Fruit fly (Drosophila melanogaster) whole organism, embryonic: Measurements from ENCODE around the gene CG33791.

Experiments
- Ada2b ChIP-seq: fragments of 200-800 bp; sonication (Bioruptor generic); IDR thresholded peaks from 2 replicates; pipeline ENCODE4 v1.3.6; 2022; ENCODE audit warnings: missing biosample characterization, missing genetic modification characterization
- BEAF-32 ChIP-seq: fragments of 200-800 bp; sonication (Bioruptor generic); optimal IDR thresholded peaks from 3 replicates; lab custom pipeline; 2017; ENCODE audit warnings: missing biosample characterization, missing genetic modification characterization, mild to moderate bottlenecking, moderate library complexity, missing genetic modification reagents
- CG10366 ChIP-seq: fragments of 200-800 bp; sonication (Bioruptor generic); IDR thresholded peaks from 2 replicates; pipeline ENCODE4 v1.3.6; 2022; ENCODE audit warnings: missing biosample characterization, missing genetic modification characterization
- CG10462 ChIP-seq: fragments of 200-800 bp; sonication (Bioruptor generic); optimal IDR thresholded peaks from 2 replicates; lab custom pipeline; 2016; ENCODE audit warnings: missing biosample characterization, missing genetic modification characterization
- CG10654 ChIP-seq: fragments of 200-800 bp; sonication (Bioruptor generic); optimal IDR thresholded peaks from 2 replicates; lab custom pipeline; 2016; ENCODE audit warnings: missing biosample characterization, missing genetic modification characterization
- CG1233 ChIP-seq: fragments of 200-800 bp; sonication (Bioruptor generic); optimal IDR thresholded peaks from 4 replicates; lab custom pipeline; 2018; ENCODE audit warnings: missing biosample characterization, mild to moderate bottlenecking, missing genetic modification characterization
- CG13624 ChIP-seq: fragments of 200-800 bp; sonication (Bioruptor generic); optimal IDR thresholded peaks from 2 replicates; lab custom pipeline; 2016; ENCODE audit warnings: missing biosample characterization, missing genetic modification characterization
- CG14050 ChIP-seq: fragments of 200-800 bp; sonication (Bioruptor generic); IDR thresholded peaks from 3 replicates; pipeline ENCODE4 v1.3.6; 2022; ENCODE audit warnings: missing biosample characterization, missing genetic modification characterization
- CG14710 ChIP-seq: fragments of 200-800 bp; sonication (Bioruptor generic); optimal IDR thresholded peaks from 3 replicates; lab custom pipeline; 2019; ENCODE audit warnings: missing biosample characterization, mild to moderate bottlenecking, missing genetic modification characterization, moderate library complexity
- CG16779 ChIP-seq: fragments of 200-800 bp; sonication (Bioruptor generic); IDR thresholded peaks from 2 replicates; pipeline ENCODE4 v1.3.6; 2022; ENCODE audit warnings: missing biosample characterization, missing genetic modification characterization
- CG17186 ChIP-seq: fragments of 200-800 bp; sonication (Bioruptor generic); optimal IDR thresholded peaks from 3 replicates; lab custom pipeline; 2017; ENCODE audit warnings: missing biosample characterization, missing genetic modification reagents, missing genetic modification characterization
- CG18764 ChIP-seq: fragments of 200-800 bp; sonication (Bioruptor generic); optimal IDR thresholded peaks from 3 replicates; lab custom pipeline; 2016; ENCODE audit warnings: missing biosample characterization, missing genetic modification characterization
- CG2889 ChIP-seq: fragments of 200-800 bp; sonication (Bioruptor generic); IDR thresholded peaks from 3 replicates; pipeline ENCODE4 v1.3.6; 2022; ENCODE audit warnings: missing biosample characterization, missing genetic modification characterization
- CG31224 ChIP-seq: fragments of 200-800 bp; sonication (Bioruptor generic); IDR thresholded peaks from 2 replicates; pipeline ENCODE4 v1.3.6; 2022; ENCODE audit warnings: missing biosample characterization, missing genetic modification characterization
- CG31441 ChIP-seq: fragments of 200-800 bp; sonication (Bioruptor generic); IDR thresholded peaks from 2 replicates; pipeline ENCODE4 v1.3.6; 2022; ENCODE audit warnings: missing biosample characterization, missing genetic modification characterization
- CG3407 ChIP-seq: fragments of 200-800 bp; sonication (Bioruptor generic); optimal IDR thresholded peaks from 2 replicates; lab custom pipeline; 2018; ENCODE audit warnings: missing biosample characterization, mild to moderate bottlenecking, missing genetic modification characterization
- CG6254 ChIP-seq: fragments of 200-800 bp; sonication (Bioruptor generic); optimal IDR thresholded peaks from 3 replicates; lab custom pipeline; 2017; ENCODE audit warnings: mild to moderate bottlenecking, missing biosample characterization, missing genetic modification reagents, missing genetic modification characterization
- CG6791 ChIP-seq: fragments of 200-800 bp; sonication (Bioruptor generic); IDR thresholded peaks from 3 replicates; pipeline ENCODE4 v1.3.6; 2022; ENCODE audit warnings: missing biosample characterization, missing genetic modification characterization; ENCODE audit not compliant: partially characterized antibody
- CG7745 ChIP-seq: fragments of 200-800 bp; sonication (Bioruptor generic); optimal IDR thresholded peaks from 2 replicates; lab custom pipeline; 2018; ENCODE audit warnings: missing biosample characterization, mild to moderate bottlenecking, missing genetic modification characterization, moderate library complexity
- CG8089 ChIP-seq: fragments of 200-800 bp; sonication (Bioruptor generic); optimal IDR thresholded peaks from 3 replicates; lab custom pipeline; 2016; ENCODE audit warnings: missing biosample characterization, missing genetic modification characterization
- CG8290 ChIP-seq, 3 experiments: fragments of 200-800 bp; sonication (Bioruptor generic); optimal IDR thresholded peaks; 2 replicates each; lab custom pipeline; 2016 to 2019; ENCODE audit warnings: missing biosample characterization in 3 of 3, missing genetic modification characterization in 3 of 3, mild to moderate bottlenecking in 2 of 3, moderate library complexity in 1 of 3
- CG8388 ChIP-seq: fragments of 200-800 bp; sonication (Bioruptor generic); optimal IDR thresholded peaks from 2 replicates; lab custom pipeline; 2019; ENCODE audit warnings: missing biosample characterization, mild to moderate bottlenecking, missing genetic modification characterization, moderate library complexity
- D ChIP-seq, 2 experiments: fragments of 200-800 bp in 1 of 2; fragments of >200 bp in 1 of 2; sonication (Bioruptor generic) in 1 of 2; optimal IDR thresholded peaks; 2 replicates in 1 of 2; 3 replicates in 1 of 2; lab custom pipeline; 2017; ENCODE audit warnings: mild to moderate bottlenecking in 1 of 2, missing biosample characterization in 1 of 2, missing genetic modification characterization in 1 of 2, missing genetic modification reagents in 1 of 2
- Dbx ChIP-seq: fragments of 200-800 bp; sonication (Bioruptor generic); IDR thresholded peaks from 3 replicates; pipeline ENCODE4 v1.3.6; 2022; ENCODE audit warnings: missing biosample characterization, missing genetic modification characterization
- E2f2 ChIP-seq: fragments of 200-800 bp; sonication (Bioruptor generic); IDR thresholded peaks from 2 replicates; pipeline ENCODE4 v1.3.6; 2022; ENCODE audit warnings: missing biosample characterization, missing genetic modification characterization
- Ets65A ChIP-seq: fragments of 200-800 bp; sonication (Bioruptor generic); peaks from one replicate; lab custom pipeline; 2016; ENCODE audit warnings: missing biosample characterization, missing genetic modification characterization
- HLH3B ChIP-seq: fragments of 200-800 bp; sonication (Bioruptor generic); IDR thresholded peaks from 2 replicates; pipeline ENCODE4 v1.3.6; 2022; ENCODE audit warnings: missing biosample characterization, missing genetic modification characterization
- Lhr ChIP-seq: fragments of 200-800 bp; sonication (Bioruptor generic); optimal IDR thresholded peaks from 3 replicates; lab custom pipeline; 2017; ENCODE audit warnings: mild to moderate bottlenecking, missing biosample characterization, missing genetic modification reagents, missing genetic modification characterization
- MBD-R2 ChIP-seq: fragments of 200-800 bp; sonication (Bioruptor generic); IDR thresholded peaks from 2 replicates; pipeline ENCODE4 v1.3.6; 2022; ENCODE audit warnings: missing biosample characterization, missing genetic modification characterization
- PHDP ChIP-seq: fragments of 200-800 bp; sonication (Bioruptor generic); optimal IDR thresholded peaks from 3 replicates; lab custom pipeline; 2018; ENCODE audit warnings: missing biosample characterization, mild to moderate bottlenecking, missing genetic modification characterization, moderate library complexity
- Rx ChIP-seq: fragments of 200-800 bp; sonication (Bioruptor generic); IDR thresholded peaks from 2 replicates; pipeline ENCODE4 v1.3.6; 2022; ENCODE audit warnings: missing biosample characterization, missing genetic modification characterization
- ap ChIP-seq: fragments of 200-800 bp; sonication (Bioruptor generic); IDR thresholded peaks from 2 replicates; pipeline ENCODE4 v1.3.6; 2022; ENCODE audit warnings: missing biosample characterization, missing genetic modification characterization
- br ChIP-seq: fragments of >200 bp; optimal IDR thresholded peaks from 2 replicates; lab custom pipeline; 2017
- cad ChIP-seq: fragments of >200 bp; optimal IDR thresholded peaks from 2 replicates; lab custom pipeline; 2017; ENCODE audit warnings: missing biosample characterization, missing genetic modification characterization
- chif ChIP-seq, 2 experiments: fragments of 200-800 bp; sonication (Bioruptor generic); optimal IDR thresholded peaks; 3 replicates each; lab custom pipeline; 2016; ENCODE audit warnings: missing biosample characterization in 2 of 2, missing genetic modification characterization in 2 of 2
- chm ChIP-seq: fragments of 200-800 bp; sonication (Bioruptor generic); IDR thresholded peaks from 2 replicates; pipeline ENCODE4 v1.3.6; 2022; ENCODE audit warnings: missing biosample characterization, missing genetic modification characterization
- dimm ChIP-seq: fragments of 200-800 bp; sonication (Bioruptor generic); IDR thresholded peaks from 2 replicates; pipeline ENCODE4 v1.3.6; 2022; ENCODE audit warnings: missing biosample characterization, missing genetic modification characterization
- fu2 ChIP-seq: fragments of 200-800 bp; sonication (Bioruptor generic); optimal IDR thresholded peaks from 2 replicates; lab custom pipeline; 2016; ENCODE audit warnings: missing biosample characterization, missing genetic modification characterization
- gem ChIP-seq: fragments of 200-800 bp; sonication (Bioruptor generic); optimal IDR thresholded peaks from 2 replicates; lab custom pipeline; 2019; ENCODE audit warnings: missing biosample characterization, mild to moderate bottlenecking, missing genetic modification characterization, moderate library complexity
- hb ChIP-seq: fragments of 200-800 bp; sonication (Bioruptor generic); IDR thresholded peaks from 3 replicates; pipeline ENCODE4 v1.3.6; 2022; ENCODE audit warnings: missing biosample characterization, missing genetic modification characterization; ENCODE audit not compliant: partially characterized antibody
- ind ChIP-seq: fragments of 200-800 bp; sonication (Bioruptor generic); optimal IDR thresholded peaks from 3 replicates; lab custom pipeline; 2016; ENCODE audit warnings: missing biosample characterization, missing genetic modification characterization
- mirr ChIP-seq: fragments of 200-800 bp; sonication (Bioruptor generic); optimal IDR thresholded peaks from 3 replicates; lab custom pipeline; 2018; ENCODE audit warnings: missing biosample characterization, mild to moderate bottlenecking, missing genetic modification characterization
- nerfin-2 ChIP-seq: fragments of 200-800 bp; sonication (Bioruptor generic); IDR thresholded peaks from 2 replicates; pipeline ENCODE4 v1.3.6; 2022; ENCODE audit warnings: missing biosample characterization, missing genetic modification characterization; ENCODE audit not compliant: partially characterized antibody
- nmo ChIP-seq: fragments of 200-800 bp; sonication (Bioruptor generic); optimal IDR thresholded peaks from 2 replicates; lab custom pipeline; 2018; ENCODE audit warnings: missing biosample characterization, mild to moderate bottlenecking, missing genetic modification characterization, moderate library complexity
- odd ChIP-seq: fragments of 200-800 bp; sonication (Bioruptor generic); optimal IDR thresholded peaks from 2 replicates; lab custom pipeline; 2017; ENCODE audit warnings: missing biosample characterization, mild to moderate bottlenecking, missing genetic modification characterization
- pb ChIP-seq: fragments of 200-800 bp; sonication (Bioruptor generic); optimal IDR thresholded peaks from 3 replicates; lab custom pipeline; 2016; ENCODE audit warnings: missing biosample characterization, missing genetic modification characterization
- sd ChIP-seq: fragments of 200-800 bp; sonication (Bioruptor generic); optimal IDR thresholded peaks from 3 replicates; lab custom pipeline; 2018; ENCODE audit warnings: missing biosample characterization, mild to moderate bottlenecking, missing genetic modification characterization, moderate library complexity
- sqz ChIP-seq: fragments of 200-800 bp; sonication (Bioruptor generic); optimal IDR thresholded peaks from 3 replicates; lab custom pipeline; 2018; ENCODE audit warnings: missing biosample characterization, mild to moderate bottlenecking, missing genetic modification characterization
- tll ChIP-seq, 2 experiments: fragments of 200-800 bp in 1 of 2; fragments of >200 bp in 1 of 2; sonication (Bioruptor generic) in 1 of 2; optimal IDR thresholded peaks; 2 replicates each; lab custom pipeline; 2017 to 2019; ENCODE audit warnings: missing biosample characterization in 2 of 2, missing genetic modification characterization in 2 of 2, mild to moderate bottlenecking in 1 of 2, moderate library complexity in 1 of 2
- tx ChIP-seq: fragments of 200-800 bp; sonication (Bioruptor generic); optimal IDR thresholded peaks from 2 replicates; lab custom pipeline; 2016; ENCODE audit warnings: missing biosample characterization, missing genetic modification characterization

Gene CG33791

dm6 chr3L:1576489-1577106 is 26.2 kb upstream of the CG33791 start, which contains the start of gene CG13917 (continued):
- TF ChIP-seq CG18764 (GFP tag; lab: Kevin White, UChicago) (no peak), CG17186 (GFP tag; lab: Kevin White, UChicago) (peak; percentile 1), odd (GFP tag; lab: Kevin White, UChicago) (no peak), CG14050 (GFP tag; lab: Robert Waterston, UW) (no peak), CG1233 (no peak), CG7745 (no peak), Dbx (no peak), CG31224 (no peak), CG8388 (GFP tag; lab: Kevin White, UChicago) (no peak), chif (GFP tag; optimal IDR thresholded peaks at IDR 0.05; lab: Kevin White, UChicago) (no peak), CG14710 (tag; lab: Kevin White, UChicago) (peak; percentile 76), Ada2b (GFP tag; lab: Robert Waterston, UW) (no peak), CG2889 (no peak), mirr (GFP tag; lab: Kevin White, UChicago) (no peak), ind (no peak), CG10462 (no peak), CG31441 (GFP tag; lab: Robert Waterston, UW) (0 out of 2 replicates have a peak, but pooled peaks have one; percentile 20), chm (GFP tag; lab: Robert Waterston, UW) (peak; percentile 70), hb (GFP tag; lab: Robert Waterston, UW) (no peak), CG10366 (no peak), dimm (GFP tag; lab: Robert Waterston, UW) (no peak), fu2 (no peak), ap (GFP tag; lab: Robert Waterston, UW) (no peak), Lhr (peak; percentile 86), sd (tag; lab: Kevin White, UChicago) (no peak), gem (tag; lab: Kevin White, UChicago) (peak; percentile 33), CG16779 (no peak), PHDP (no peak), Rx (no peak), nerfin-2 (GFP tag; lab: Robert Waterston, UW) (no peak), CG8089 (GFP tag; lab: Kevin White, UChicago) (no peak), tll (GFP tag; optimal IDR thresholded peaks at IDR 0.05; lab: Kevin White, UChicago) (no peak), CG3407 (GFP tag; lab: Kevin White, UChicago) (no peak), D (optimal IDR thresholded peaks at IDR 0.05; lab: Kevin White, UChicago) (no peak), D (GFP tag; optimal IDR thresholded peaks at IDR 0.05; lab: Kevin White, UChicago) (no peak), cad (no peak), HLH3B (no peak), Ets65A (no peak), sqz (GFP tag; lab: Kevin White, UChicago) (peak; percentile 19), nmo (peak; percentile 18), br (no peak), CG8290 (GFP tag; optimal IDR thresholded peaks at IDR 0.05; lab: Kevin White, UChicago) (peak; percentile 12), CG8290 (tag; optimal IDR thresholded peaks at IDR 0.05; lab: Kevin White, UChicago) (peak in 1 of 2 experiments; percentile 14), tx (no peak), CG6254 (GFP tag; lab: Kevin White, UChicago) (no peak), CG13624 (GFP tag; lab: Kevin White, UChicago) (no peak), E2f2 (GFP tag; lab: Robert Waterston, UW) (peak; percentile 82), MBD-R2 (GFP tag; lab: Robert Waterston, UW) (peak; percentile 65), CG6791 (no peak), BEAF-32 (peak; percentile 34), CG10654 (no peak), pb (GFP tag; lab: Kevin White, UChicago) (no peak)
